Worm (Caenorhabditis elegans) whole organism, early embryonic: ENCODE measurements around the gene srw-139.

Experiments used
- B0310.2 ChIP-seq: sonication (generic microtip); optimal IDR thresholded peaks from 2 replicates; lab custom pipeline; 2016; ENCODE audit warnings: mild to moderate bottlenecking, missing genetic modification characterization, missing compliant biosample characterization
- F13C5.2 ChIP-seq: sonication (generic microtip); optimal IDR thresholded peaks from 2 replicates; lab custom pipeline; 2017; ENCODE audit warnings: mild to moderate bottlenecking, missing genetic modification characterization, inconsistent platforms, missing compliant biosample characterization
- ama-1 ChIP-seq: fragments of 150-350 bp; optimal IDR thresholded peaks from 2 replicates; lab custom pipeline; 2014
- flt-1 ChIP-seq: fragments of 200-800 bp; sonication (Bioruptor generic); IDR thresholded peaks from 2 replicates; pipeline ENCODE4 v1.3.6; 2022; ENCODE audit warnings: missing genetic modification characterization, missing compliant biosample characterization
- hnd-1 ChIP-seq: sonication (generic microtip); optimal IDR thresholded peaks from 2 replicates; lab custom pipeline; 2016; ENCODE audit warnings: missing genetic modification characterization, missing compliant biosample characterization
- pes-1 ChIP-seq: fragments of 200-800 bp; sonication (Bioruptor generic); IDR thresholded peaks from 2 replicates; pipeline ENCODE4 v1.3.6; 2022; ENCODE audit warnings: missing genetic modification reagents, missing genetic modification characterization, missing compliant biosample characterization
- tra-4 ChIP-seq: sonication (generic microtip); optimal IDR thresholded peaks from 2 replicates; lab custom pipeline; 2017; ENCODE audit warnings: missing genetic modification characterization, missing compliant biosample characterization

DNA sequence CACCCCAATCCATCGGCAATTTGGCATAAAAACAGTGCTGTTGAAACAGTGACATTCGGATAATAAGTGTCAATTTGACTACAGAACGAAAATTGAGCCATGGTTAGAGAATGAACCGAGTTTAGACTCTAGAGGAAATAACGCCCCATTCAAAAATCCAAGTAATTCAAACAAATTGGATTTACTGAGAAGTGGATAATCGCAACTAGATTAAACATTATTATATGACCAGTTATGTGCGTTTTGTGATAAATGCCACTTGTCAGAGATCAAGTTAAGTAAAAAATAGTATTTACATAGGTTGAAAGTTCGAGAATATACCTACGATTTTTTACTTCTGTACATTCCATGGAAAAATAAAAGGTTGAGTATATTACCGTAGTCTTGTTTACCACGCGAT, at the start of gene srw-139:
- TF ChIP-seq hnd-1 (tag; lab: Kevin White, UChicago) (no peak), ama-1 (no peak), F13C5.2 (no peak), tra-4 (tag; lab: Kevin White, UChicago) (no peak), pes-1 (no peak), flt-1 (GFP tag; lab: Robert Waterston, UW) (no peak), B0310.2 (tag; lab: Kevin White, UChicago) (no peak)
